Fruit fly (Drosophila melanogaster): ENCODE measurements around the gene Arts.

Gene Arts

dm6 chr3L:16610201-16610600 is 7.5 kb downstream of the Arts start, which contains the start of gene Prosbeta6 (continued):
- TF ChIP-seq CG12659 (GFP tag; optimal IDR thresholded peaks at IDR 0.05): peak; percentile 39
- peak; percentile 66 for TF ChIP-seq pzg (GFP tag; optimal IDR thresholded peaks at IDR 0.05)
- peak; percentile 27 for TF ChIP-seq CG14710 (tag; optimal IDR thresholded peaks at IDR 0.05)
- TF ChIP-seq unpg (GFP tag; optimal IDR thresholded peaks at IDR 0.05): no peak
- no peak for TF ChIP-seq Fer1 (GFP tag; optimal IDR thresholded peaks at IDR 0.05)
- TF ChIP-seq CG13123 (GFP tag; optimal IDR thresholded peaks at IDR 0.05): no peak
- no peak for TF ChIP-seq chn (GFP tag; optimal IDR thresholded peaks at IDR 0.05)
- peak; percentile 22 for TF ChIP-seq CG10267 (tag; optimal IDR thresholded peaks at IDR 0.05)
- peak; percentile 49; the same call in 2 of the 3 replicates for TF ChIP-seq row (GFP tag; IDR thresholded peaks at IDR 0.05)
- TF ChIP-seq Opbp (GFP tag; IDR thresholded peaks at IDR 0.05; ENCODE audit: partially characterized antibody): no peak
- no peak for TF ChIP-seq CG3838 (GFP tag; optimal IDR thresholded peaks at IDR 0.05)
- peak; percentile 60; the same call in 1 of the 3 replicates for TF ChIP-seq CG6791 (GFP tag; IDR thresholded peaks at IDR 0.05; ENCODE audit: partially characterized antibody)
- peak; percentile 29 for TF ChIP-seq CG4617 (GFP tag; optimal IDR thresholded peaks at IDR 0.05; ENCODE audit: borderline replicate concordance)
- peak; percentile 60 for TF ChIP-seq MESR4 (GFP tag; optimal IDR thresholded peaks at IDR 0.05)
- TF ChIP-seq CG1603 (tag; optimal IDR thresholded peaks at IDR 0.05): peak; percentile 25
- peak; percentile 74 for TF ChIP-seq BEAF-32 (GFP tag; optimal IDR thresholded peaks at IDR 0.05)
- no peak for TF ChIP-seq ATbp (GFP tag; optimal IDR thresholded peaks at IDR 0.05)
- TF ChIP-seq CG16813 (GFP tag; IDR thresholded peaks at IDR 0.05; ENCODE audit: partially characterized antibody): peak; percentile 44; the same call in 2 of the 3 replicates
- peak; percentile 71 for TF ChIP-seq Dref (GFP tag; IDR thresholded peaks at IDR 0.05)
- TF ChIP-seq corto (GFP tag; optimal IDR thresholded peaks at IDR 0.05): no peak
- peak; percentile 69 for TF ChIP-seq gfzf (GFP tag; optimal IDR thresholded peaks at IDR 0.05)
- TF ChIP-seq YL-1 (GFP tag; optimal IDR thresholded peaks at IDR 0.05): peak; percentile 13
- TF ChIP-seq CG3995 (GFP tag; optimal IDR thresholded peaks at IDR 0.05): peak; percentile 26
- no peak for TF ChIP-seq CG17359 (tag; optimal IDR thresholded peaks at IDR 0.05)
- TF ChIP-seq exex (tag; optimal IDR thresholded peaks at IDR 0.05): no peak
- TF ChIP-seq CG34224 (GFP tag; IDR thresholded peaks at IDR 0.05; ENCODE audit: partially characterized antibody): peak; percentile 50; the same call in 2 of the 3 replicates
- TF ChIP-seq NK7.1 (GFP tag; optimal IDR thresholded peaks at IDR 0.05): no peak
- TF ChIP-seq bigmax (GFP tag; optimal IDR thresholded peaks at IDR 0.05): peak; percentile 56

dm6 chr3L:16612152-16612551 is 9.5 kb downstream of the Arts start, which contains the start of gene CG4101:
Gene CG4101, plus strand, starts transcription at chr3L:16612486.
- TF ChIP-seq wor (GFP tag; IDR thresholded peaks at IDR 0.05) (peak; percentile 57; the same call in 1 of the 2 replicates), hkb (optimal IDR thresholded peaks at IDR 0.05) (peak; percentile 42), hkb (GFP tag; IDR thresholded peaks at IDR 0.05) (peak; percentile 71), gsb (GFP tag; IDR thresholded peaks at IDR 0.05) (no peak), sens (GFP tag) (peak; percentile 98), mam (GFP tag; optimal IDR thresholded peaks at IDR 0.05) (peak; percentile 88), lbe (GFP tag; optimal IDR thresholded peaks at IDR 0.05) (peak; percentile 78), CG13624 (GFP tag; optimal IDR thresholded peaks at IDR 0.05) (peak; percentile 74), CG1233 (GFP tag; optimal IDR thresholded peaks at IDR 0.05) (peak; percentile 60), shn (GFP tag; optimal IDR thresholded peaks at IDR 0.05) (peak; percentile 76), CG3838 (GFP tag; optimal IDR thresholded peaks at IDR 0.05) (peak; percentile 88), ash1 (GFP tag; optimal IDR thresholded peaks at IDR 0.05) (no peak), CG4820 (GFP tag; optimal IDR thresholded peaks at IDR 0.05) (peak; percentile 74), toy (GFP tag; IDR thresholded peaks at IDR 0.05) (0 out of 2 replicates have a peak, but pooled peaks have one; percentile 18), sima (GFP tag; optimal IDR thresholded peaks at IDR 0.05) (no peak), CkIIα-i1 (GFP tag; IDR thresholded peaks at IDR 0.05) (no peak), HLH54F (GFP tag; optimal IDR thresholded peaks at IDR 0.05) (peak; percentile 79), CG4854 (GFP tag; optimal IDR thresholded peaks at IDR 0.05) (peak; percentile 65), MESR4 (GFP tag; optimal IDR thresholded peaks at IDR 0.05) (no peak), Antp (GFP tag; optimal IDR thresholded peaks at IDR 0.05) (peak; percentile 68), Vsx1 (GFP tag; optimal IDR thresholded peaks at IDR 0.05) (peak; percentile 11), Dip3 (GFP tag; optimal IDR thresholded peaks at IDR 0.05) (peak; percentile 96), klu (GFP tag; IDR thresholded peaks at IDR 0.05) (peak; percentile 75), ase (GFP tag; IDR thresholded peaks at IDR 0.05) (peak; percentile 82), CG2712 (tag; optimal IDR thresholded peaks at IDR 0.05) (peak; percentile 87)

Measured in whole organism, embryonic.